Comparison of ENCODE assay signal across 3 worm cellular contexts in the genomic region with DNA sequence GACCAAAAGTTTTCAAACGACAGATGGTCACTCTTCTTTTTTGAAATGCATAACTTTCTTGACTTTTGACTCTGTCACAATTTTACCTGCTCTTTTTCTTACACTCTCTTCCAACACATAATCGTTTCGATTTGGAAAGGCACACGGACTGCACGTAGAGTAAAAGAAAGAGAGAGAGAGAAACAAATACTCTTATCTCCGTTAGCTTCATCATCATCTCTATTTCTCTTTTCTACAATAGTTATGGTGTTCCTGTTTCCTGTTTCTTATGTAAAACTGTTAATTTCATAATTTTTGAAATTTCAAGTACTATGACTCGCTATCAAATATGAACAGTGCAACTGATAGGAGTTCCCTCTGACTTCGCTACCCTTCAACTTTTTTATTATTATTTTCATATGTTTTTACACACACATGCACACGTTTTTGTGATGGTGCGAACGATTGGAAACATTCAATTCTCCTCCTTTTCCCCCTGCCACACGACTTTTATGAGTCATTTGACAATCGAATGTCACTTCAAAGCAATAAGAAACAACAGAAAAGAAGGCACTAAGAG.
TF ChIP-seq lines count a peak whose summit lies in the region.

No protein-coding gene starts in this region.

TF ChIP-seq in whole organism, L2 larva, 48 proteins besides CTCF, POLR2A, EP300 and RAD21 (continued from another document):
- TF ChIP-seq ama-1 (optimal IDR thresholded peaks at IDR 0.05; lab: Kevin White, UChicago): no peak

TF ChIP-seq in whole organism, L3 larva, 47 proteins besides CTCF, POLR2A, EP300 and RAD21 (continued from another document):
- TF ChIP-seq sea-2 (GFP tag; optimal IDR thresholded peaks at IDR 0.05; lab: Kevin White, UChicago) (no peak), ztf-11 (tag; optimal IDR thresholded peaks at IDR 0.05; lab: Kevin White, UChicago) (no peak), nhr-23 (tag; optimal IDR thresholded peaks at IDR 0.05; lab: Kevin White, UChicago) (no peak), tbx-2 (tag; optimal IDR thresholded peaks at IDR 0.05; lab: Kevin White, UChicago) (no peak), unc-39 (tag; optimal IDR thresholded peaks at IDR 0.05; lab: Kevin White, UChicago) (no peak), eor-1 (tag; optimal IDR thresholded peaks at IDR 0.05; lab: Kevin White, UChicago) (no peak), snpc-4 (tag; optimal IDR thresholded peaks at IDR 0.05; lab: Kevin White, UChicago) (peak; percentile 23), ceh-9 (tag; optimal IDR thresholded peaks at IDR 0.05; lab: Kevin White, UChicago) (no peak), R02D3.7 (tag; optimal IDR thresholded peaks at IDR 0.05; lab: Kevin White, UChicago) (no peak), nhr-28 (tag; optimal IDR thresholded peaks at IDR 0.05; lab: Kevin White, UChicago) (no peak), nhr-77 (tag; optimal IDR thresholded peaks at IDR 0.05; lab: Kevin White, UChicago) (no peak), jun-1 (tag; optimal IDR thresholded peaks at IDR 0.05; lab: Kevin White, UChicago) (no peak), hmg-11 (tag; optimal IDR thresholded peaks at IDR 0.05; lab: Kevin White, UChicago) (no peak), elt-2 (tag; optimal IDR thresholded peaks at IDR 0.05; lab: Kevin White, UChicago) (peak; percentile 96), skn-1 (tag; optimal IDR thresholded peaks at IDR 0.05; lab: Kevin White, UChicago) (peak; percentile 51), ZK546.5 (tag; optimal IDR thresholded peaks at IDR 0.05; lab: Kevin White, UChicago) (no peak), nhr-76 (tag; optimal IDR thresholded peaks at IDR 0.05; lab: Kevin White, UChicago) (no peak), nhr-12 (tag; optimal IDR thresholded peaks at IDR 0.05; lab: Kevin White, UChicago) (no peak), unc-62 (GFP tag; optimal IDR thresholded peaks at IDR 0.05; lab: Kevin White, UChicago) (no peak), egl-27 (tag; optimal IDR thresholded peaks at IDR 0.05; lab: Kevin White, UChicago) (no peak), lsy-12 (tag; optimal IDR thresholded peaks at IDR 0.05; lab: Kevin White, UChicago) (no peak), ceh-28 (tag; optimal IDR thresholded peaks at IDR 0.05; lab: Kevin White, UChicago) (peak; percentile 24), elt-3 (tag; optimal IDR thresholded peaks at IDR 0.05; lab: Kevin White, UChicago) (no peak), zag-1 (tag; optimal IDR thresholded peaks at IDR 0.05; lab: Kevin White, UChicago) (no peak), pha-4 (tag; optimal IDR thresholded peaks at IDR 0.05; lab: Kevin White, UChicago) (peak; percentile 77), nfya-1 (tag; optimal IDR thresholded peaks at IDR 0.05; lab: Kevin White, UChicago; ENCODE audit: insufficient read depth) (no peak), ceh-16 (tag; optimal IDR thresholded peaks at IDR 0.05; lab: Kevin White, UChicago) (no peak), aly-2 (tag; optimal IDR thresholded peaks at IDR 0.05; lab: Kevin White, UChicago) (no peak), lin-39 (tag; optimal IDR thresholded peaks at IDR 0.05; lab: Kevin White, UChicago) (no peak), ceh-82 (tag; optimal IDR thresholded peaks at IDR 0.05; lab: Kevin White, UChicago) (no peak)

TF ChIP-seq in whole organism, L4 larva, 104 proteins besides CTCF, POLR2A, EP300 and RAD21 (continued from another document):
- TF ChIP-seq pha-4 (GFP tag; IDR thresholded peaks at IDR 0.05; lab: Robert Waterston, UW): no peak
- TF ChIP-seq pha-4 (tag; optimal IDR thresholded peaks at IDR 0.05; lab: Kevin White, UChicago): no peak
- peak; percentile 83 for TF ChIP-seq php-3 (GFP tag; IDR thresholded peaks at IDR 0.05; lab: Robert Waterston, UW)
- TF ChIP-seq spr-1 (tag; optimal IDR thresholded peaks at IDR 0.05; lab: Kevin White, UChicago): no peak
- peak in 1 of 2 experiments; percentile 70 for TF ChIP-seq hif-1 (tag; optimal IDR thresholded peaks at IDR 0.05; lab: Kevin White, UChicago)
- no peak for TF ChIP-seq unc-39 (tag; optimal IDR thresholded peaks at IDR 0.05; lab: Kevin White, UChicago)
- no peak for TF ChIP-seq duxl-1 (tag; optimal IDR thresholded peaks at IDR 0.05; lab: Kevin White, UChicago; ENCODE audit: poor library complexity)
- TF ChIP-seq ces-1 (GFP tag; optimal IDR thresholded peaks at IDR 0.05; lab: Kevin White, UChicago): no peak
- no peak for TF ChIP-seq ceh-32 (tag; optimal IDR thresholded peaks at IDR 0.05; lab: Kevin White, UChicago; ENCODE audit: poor library complexity)
- no peak for TF ChIP-seq Y5F2A.4 (GFP tag; optimal IDR thresholded peaks at IDR 0.05; lab: Kevin White, UChicago)
- no peak for TF ChIP-seq zag-1 (tag; optimal IDR thresholded peaks at IDR 0.05; lab: Kevin White, UChicago)
- no peak for TF ChIP-seq F10B5.3 (tag; optimal IDR thresholded peaks at IDR 0.05; lab: Kevin White, UChicago)
- TF ChIP-seq daf-19 (GFP tag; conservative IDR thresholded peaks at IDR 0.05; lab: Robert Waterston, UW): no peak
- no peak for TF ChIP-seq zfp-3 (GFP tag; conservative IDR thresholded peaks at IDR 0.05; lab: Robert Waterston, UW)
- no peak for TF ChIP-seq F26F4.8 (GFP tag; conservative IDR thresholded peaks at IDR 0.05; lab: Robert Waterston, UW)
- no peak for TF ChIP-seq hmg-1.1 (GFP tag; IDR thresholded peaks at IDR 0.05; lab: Robert Waterston, UW)
- TF ChIP-seq unc-62 (GFP tag; optimal IDR thresholded peaks at IDR 0.05 in 1 of 2; lab: Kevin White, UChicago): no peak
- no peak for TF ChIP-seq unc-62 (tag; optimal IDR thresholded peaks at IDR 0.05; lab: Kevin White, UChicago)
- peak; percentile 87 for TF ChIP-seq nhr-28 (tag; optimal IDR thresholded peaks at IDR 0.05; lab: Kevin White, UChicago)
- TF ChIP-seq ceh-20 (GFP tag; IDR thresholded peaks at IDR 0.05; lab: Robert Waterston, UW): no peak
- TF ChIP-seq ztf-11 (tag; optimal IDR thresholded peaks at IDR 0.05; lab: Kevin White, UChicago): no peak
- peak in 1 of 2 experiments; percentile 54 for TF ChIP-seq mdl-1 (tag; optimal IDR thresholded peaks at IDR 0.05; lab: Kevin White, UChicago)
- TF ChIP-seq nhr-48 (tag; optimal IDR thresholded peaks at IDR 0.05; lab: Kevin White, UChicago): peak; percentile 61
- TF ChIP-seq lin-13 (GFP tag; optimal IDR thresholded peaks at IDR 0.05; lab: Kevin White, UChicago): no peak
- TF ChIP-seq hlh-11 (tag; optimal IDR thresholded peaks at IDR 0.05; lab: Kevin White, UChicago): peak; percentile 85
- TF ChIP-seq nhr-42 (GFP tag; IDR thresholded peaks at IDR 0.05; lab: Robert Waterston, UW): no peak
- TF ChIP-seq Y75B8A.6 (GFP tag; IDR thresholded peaks at IDR 0.05; lab: Robert Waterston, UW): no peak
- TF ChIP-seq fkh-10 (GFP tag; optimal IDR thresholded peaks at IDR 0.05; lab: Kevin White, UChicago): no peak
- TF ChIP-seq F44E2.7 (GFP tag; IDR thresholded peaks at IDR 0.05; lab: Robert Waterston, UW): no peak
- no peak for TF ChIP-seq skn-1 (tag; optimal IDR thresholded peaks at IDR 0.05; lab: Kevin White, UChicago)
- TF ChIP-seq jun-1 (tag; optimal IDR thresholded peaks at IDR 0.05; lab: Kevin White, UChicago): no peak
- TF ChIP-seq egl-27 (tag; optimal IDR thresholded peaks at IDR 0.05; lab: Kevin White, UChicago): no peak
- peak; percentile 71 for TF ChIP-seq dmd-6 (GFP tag; IDR thresholded peaks at IDR 0.05; lab: Robert Waterston, UW)
- TF ChIP-seq zip-11 (GFP tag; IDR thresholded peaks at IDR 0.05; lab: Robert Waterston, UW): no peak
- no peak for TF ChIP-seq nhr-237 (tag; optimal IDR thresholded peaks at IDR 0.05; lab: Kevin White, UChicago)
- TF ChIP-seq daf-8 (GFP tag; IDR thresholded peaks at IDR 0.05; lab: Robert Waterston, UW): no peak
- no peak for TF ChIP-seq nhr-10 (tag; optimal IDR thresholded peaks at IDR 0.05; lab: Kevin White, UChicago)
- no peak for TF ChIP-seq Y105C5A.15 (GFP tag; IDR thresholded peaks at IDR 0.05; lab: Robert Waterston, UW)
- no peak for TF ChIP-seq unc-130 (GFP tag; optimal IDR thresholded peaks at IDR 0.05; lab: Kevin White, UChicago)
- no peak for TF ChIP-seq T26A8.4 (GFP tag; IDR thresholded peaks at IDR 0.05; lab: Robert Waterston, UW)
- TF ChIP-seq nhr-11 (tag; optimal IDR thresholded peaks at IDR 0.05; lab: Kevin White, UChicago): no peak
- no peak for TF ChIP-seq egl-43 (GFP tag; IDR thresholded peaks at IDR 0.05; lab: Robert Waterston, UW)
- TF ChIP-seq lir-3 (tag; optimal IDR thresholded peaks at IDR 0.05; lab: Kevin White, UChicago): no peak
- no peak for TF ChIP-seq daf-16 (GFP tag; optimal IDR thresholded peaks at IDR 0.05; lab: Kevin White, UChicago)
- peak; percentile 92 for TF ChIP-seq daf-16 (tag; optimal IDR thresholded peaks at IDR 0.05; lab: Kevin White, UChicago)
- no peak for TF ChIP-seq rbr-2 (tag; optimal IDR thresholded peaks at IDR 0.05; lab: Kevin White, UChicago)
- TF ChIP-seq nhr-102 (tag; optimal IDR thresholded peaks at IDR 0.05; lab: Kevin White, UChicago): no peak
- peak; percentile 95 for TF ChIP-seq nhr-77 (tag; optimal IDR thresholded peaks at IDR 0.05; lab: Kevin White, UChicago)
- no peak for TF ChIP-seq ceh-82 (tag; optimal IDR thresholded peaks at IDR 0.05; lab: Kevin White, UChicago)
- TF ChIP-seq hlh-30 (tag; optimal IDR thresholded peaks at IDR 0.05; lab: Kevin White, UChicago; ENCODE audit: insufficient read depth): peak; percentile 10
- TF ChIP-seq attf-4 (tag; optimal IDR thresholded peaks at IDR 0.05; lab: Kevin White, UChicago): no peak
- peak; percentile 37 for TF ChIP-seq T20F7.1 (GFP tag; optimal IDR thresholded peaks at IDR 0.05; lab: Kevin White, UChicago)
- TF ChIP-seq set-16 (GFP tag; IDR thresholded peaks at IDR 0.05; lab: Robert Waterston, UW): no peak
- TF ChIP-seq dmd-9 (GFP tag; IDR thresholded peaks at IDR 0.05; lab: Robert Waterston, UW): no peak
- TF ChIP-seq snpc-4 (tag; optimal IDR thresholded peaks at IDR 0.05; lab: Kevin White, UChicago): no peak
- TF ChIP-seq fos-1 (tag; optimal IDR thresholded peaks at IDR 0.05; lab: Kevin White, UChicago): no peak
- no peak for TF ChIP-seq aly-2 (tag; optimal IDR thresholded peaks at IDR 0.05; lab: Kevin White, UChicago)
- peak in 1 of 2 experiments; percentile 42 for TF ChIP-seq lsy-2 (tag; optimal IDR thresholded peaks at IDR 0.05; lab: Kevin White, UChicago)
- no peak for TF ChIP-seq ZK337.2 (GFP tag; IDR thresholded peaks at IDR 0.05; lab: Robert Waterston, UW)
- no peak for TF ChIP-seq nhr-111 (GFP tag; optimal IDR thresholded peaks at IDR 0.05; lab: Kevin White, UChicago)
- no peak for TF ChIP-seq spr-3 (GFP tag; optimal IDR thresholded peaks at IDR 0.05; lab: Kevin White, UChicago)
- no peak for TF ChIP-seq vab-7 (GFP tag; IDR thresholded peaks at IDR 0.05; lab: Robert Waterston, UW)
- no peak for TF ChIP-seq ceh-44 (GFP tag; IDR thresholded peaks at IDR 0.05; lab: Robert Waterston, UW)
- TF ChIP-seq ceh-62 (tag; optimal IDR thresholded peaks at IDR 0.05; lab: Kevin White, UChicago): no peak
- TF ChIP-seq mes-2 (tag; optimal IDR thresholded peaks at IDR 0.05; lab: Kevin White, UChicago; ENCODE audit: poor library complexity, severe bottlenecking): peak; percentile 6
- no peak for TF ChIP-seq D1046.2 (GFP tag; IDR thresholded peaks at IDR 0.05; lab: Robert Waterston, UW)
- no peak for TF ChIP-seq F49E8.2 (tag; optimal IDR thresholded peaks at IDR 0.05; lab: Kevin White, UChicago; ENCODE audit: borderline replicate concordance)
- peak; percentile 35 for TF ChIP-seq mep-1 (tag; optimal IDR thresholded peaks at IDR 0.05; lab: Kevin White, UChicago)
- TF ChIP-seq mdt-29 (GFP tag; IDR thresholded peaks at IDR 0.05; lab: Robert Waterston, UW): no peak
- TF ChIP-seq snpc-1.2 (GFP tag; IDR thresholded peaks at IDR 0.05; lab: Robert Waterston, UW): no peak
- no peak for TF ChIP-seq R02D3.7 (tag; optimal IDR thresholded peaks at IDR 0.05; lab: Kevin White, UChicago)
- no peak for TF ChIP-seq lin-39 (tag; optimal IDR thresholded peaks at IDR 0.05; lab: Kevin White, UChicago)
- TF ChIP-seq zfp-2 (tag; optimal IDR thresholded peaks at IDR 0.05; lab: Kevin White, UChicago): no peak
- no peak for TF ChIP-seq ceh-28 (tag; optimal IDR thresholded peaks at IDR 0.05; lab: Kevin White, UChicago)
- peak; percentile 100 for TF ChIP-seq pqm-1 (tag; optimal IDR thresholded peaks at IDR 0.05; lab: Kevin White, UChicago)
- no peak for TF ChIP-seq gei-8 (GFP tag; optimal IDR thresholded peaks at IDR 0.05; lab: Kevin White, UChicago)
- no peak for TF ChIP-seq nhr-25 (tag; optimal IDR thresholded peaks at IDR 0.05; lab: Kevin White, UChicago; ENCODE audit: borderline replicate concordance, insufficient read depth)
- TF ChIP-seq F37D6.2 (tag; optimal IDR thresholded peaks at IDR 0.05; lab: Kevin White, UChicago): no peak
- TF ChIP-seq zip-2 (tag; optimal IDR thresholded peaks at IDR 0.05; lab: Kevin White, UChicago): no peak
TF ChIP-seq in whole organism, L4 larva: peak in this region for 21.
